Fruit fly (Drosophila melanogaster) whole organism, embryonic: ENCODE results near the gene CG34353.

Experiments
- CG12769 ChIP-seq: fragments of 200-800 bp; sonication (Bioruptor generic); optimal IDR thresholded peaks from 2 replicates; lab custom pipeline; 2019; ENCODE audit warnings: missing biosample characterization, mild to moderate bottlenecking, missing genetic modification characterization, moderate library complexity
- CG13894 ChIP-seq: fragments of 200-800 bp; sonication (Bioruptor generic); optimal IDR thresholded peaks from 3 replicates; lab custom pipeline; 2018; ENCODE audit warnings: missing biosample characterization, mild to moderate bottlenecking, missing genetic modification characterization, moderate library complexity
- CG15011 ChIP-seq: fragments of 200-800 bp; sonication (Bioruptor generic); optimal IDR thresholded peaks from 3 replicates; lab custom pipeline; 2018; ENCODE audit warnings: missing biosample characterization, mild to moderate bottlenecking, missing genetic modification characterization
- CG15601 ChIP-seq: fragments of 200-800 bp; sonication (Bioruptor generic); optimal IDR thresholded peaks from 3 replicates; lab custom pipeline; 2019; ENCODE audit warnings: missing biosample characterization, mild to moderate bottlenecking, missing genetic modification characterization, moderate library complexity
- CG1603 ChIP-seq: fragments of 200-800 bp; sonication (Bioruptor generic); optimal IDR thresholded peaks from 2 replicates; lab custom pipeline; 2019; ENCODE audit warnings: missing biosample characterization, mild to moderate bottlenecking, missing genetic modification characterization, moderate library complexity
- CG17829 ChIP-seq: fragments of 200-800 bp; optimal IDR thresholded peaks from 2 replicates; lab custom pipeline; 2019; ENCODE audit warnings: missing biosample characterization, mild to moderate bottlenecking, missing genetic modification characterization, moderate library complexity
- CG2889 ChIP-seq: fragments of 200-800 bp; sonication (Bioruptor generic); IDR thresholded peaks from 3 replicates; pipeline ENCODE4 v1.3.6; 2022; ENCODE audit warnings: missing biosample characterization, missing genetic modification characterization
- CG30403 ChIP-seq: fragments of 200-800 bp; sonication (Bioruptor generic); optimal IDR thresholded peaks from 3 replicates; lab custom pipeline; 2016; ENCODE audit warnings: missing biosample characterization, missing genetic modification characterization
- CG3065 ChIP-seq: fragments of 200-800 bp; sonication (Bioruptor generic); optimal IDR thresholded peaks from 2 replicates; lab custom pipeline; 2016; ENCODE audit warnings: missing biosample characterization, missing genetic modification characterization
- CG32532 ChIP-seq: fragments of 200-800 bp; sonication (Bioruptor generic); IDR thresholded peaks from 2 replicates; pipeline ENCODE4 v1.3.6; 2022; ENCODE audit warnings: missing biosample characterization, missing genetic modification characterization
- CG33213 ChIP-seq: fragments of 200-800 bp; sonication (Bioruptor generic); optimal IDR thresholded peaks from 3 replicates; lab custom pipeline; 2016; ENCODE audit warnings: missing biosample characterization, missing genetic modification characterization
- CG34376 ChIP-seq: fragments of 200-800 bp; sonication (Bioruptor generic); optimal IDR thresholded peaks from 2 replicates; lab custom pipeline; 2018; ENCODE audit warnings: missing biosample characterization, mild to moderate bottlenecking, missing genetic modification characterization
- CG3995 ChIP-seq: fragments of 200-800 bp; sonication (Bioruptor generic); optimal IDR thresholded peaks from 3 replicates; lab custom pipeline; 2016; ENCODE audit warnings: missing biosample characterization, missing genetic modification characterization
- CG4730 ChIP-seq: fragments of 200-800 bp; sonication (Bioruptor generic); IDR thresholded peaks from 2 replicates; pipeline ENCODE4 v1.3.6; 2022; ENCODE audit warnings: missing biosample characterization, missing genetic modification characterization
- CG5180 ChIP-seq: fragments of 200-800 bp; sonication (Bioruptor generic); optimal IDR thresholded peaks from 3 replicates; lab custom pipeline; 2017; ENCODE audit warnings: missing biosample characterization, missing genetic modification characterization, mild to moderate bottlenecking, moderate library complexity, missing genetic modification reagents
- CG7963 ChIP-seq: fragments of 200-800 bp; sonication (Bioruptor generic); IDR thresholded peaks from 3 replicates; pipeline ENCODE4 v1.3.6; 2022; ENCODE audit warnings: missing biosample characterization, missing genetic modification characterization; ENCODE audit not compliant: partially characterized antibody
- CG7987 ChIP-seq: fragments of 200-800 bp; sonication (Bioruptor generic); optimal IDR thresholded peaks from 2 replicates; lab custom pipeline; 2018; ENCODE audit warnings: missing biosample characterization, mild to moderate bottlenecking, missing genetic modification characterization, moderate library complexity
- CG9932 ChIP-seq: fragments of 200-800 bp; sonication (Bioruptor generic); IDR thresholded peaks from 2 replicates; pipeline ENCODE4 v1.3.6; 2022; ENCODE audit warnings: missing biosample characterization, missing genetic modification characterization
- Dbx ChIP-seq: fragments of 200-800 bp; sonication (Bioruptor generic); IDR thresholded peaks from 3 replicates; pipeline ENCODE4 v1.3.6; 2022; ENCODE audit warnings: missing biosample characterization, missing genetic modification characterization
- Eip74EF ChIP-seq, 2 experiments: fragments of 200-800 bp in 1 of 2; fragments of >200 bp in 1 of 2; sonication (Bioruptor generic) in 1 of 2; optimal IDR thresholded peaks; 2 replicates each; lab custom pipeline; 2017 to 2019; ENCODE audit warnings: missing biosample characterization in 2 of 2, missing genetic modification characterization in 2 of 2, mild to moderate bottlenecking in 1 of 2, moderate library complexity in 1 of 2
- Ets97D ChIP-seq: fragments of 200-800 bp; sonication (Bioruptor generic); optimal IDR thresholded peaks from 3 replicates; lab custom pipeline; 2016; ENCODE audit warnings: missing biosample characterization, missing genetic modification characterization
- Jarid2 ChIP-seq: fragments of 200-800 bp; sonication (Bioruptor generic); optimal IDR thresholded peaks from 3 replicates; lab custom pipeline; 2017; ENCODE audit warnings: mild to moderate bottlenecking, missing biosample characterization, missing genetic modification reagents, missing genetic modification characterization
- Lhr ChIP-seq: fragments of 200-800 bp; sonication (Bioruptor generic); optimal IDR thresholded peaks from 3 replicates; lab custom pipeline; 2017; ENCODE audit warnings: mild to moderate bottlenecking, missing biosample characterization, missing genetic modification reagents, missing genetic modification characterization
- MBD-R2 ChIP-seq: fragments of 200-800 bp; sonication (Bioruptor generic); IDR thresholded peaks from 2 replicates; pipeline ENCODE4 v1.3.6; 2022; ENCODE audit warnings: missing biosample characterization, missing genetic modification characterization
- NC2α ChIP-seq: fragments of 200-800 bp; sonication (Bioruptor generic); optimal IDR thresholded peaks from 2 replicates; lab custom pipeline; 2016; ENCODE audit warnings: missing biosample characterization, missing genetic modification characterization
- Oaz ChIP-seq: fragments of 200-800 bp; sonication (Bioruptor generic); IDR thresholded peaks from 2 replicates; pipeline ENCODE4 v1.3.6; 2022; ENCODE audit warnings: missing biosample characterization, missing genetic modification characterization
- Xrp1 ChIP-seq: fragments of 200-800 bp; sonication (Bioruptor generic); IDR thresholded peaks from 2 replicates; pipeline ENCODE4 v1.3.6; 2022; ENCODE audit warnings: missing biosample characterization, missing genetic modification characterization
- ara ChIP-seq: fragments of 200-800 bp; sonication (Bioruptor generic); IDR thresholded peaks from 2 replicates; pipeline ENCODE4 v1.3.6; 2022; ENCODE audit warnings: missing biosample characterization, missing genetic modification characterization
- ash1 ChIP-seq: fragments of 200-800 bp; sonication (Bioruptor generic); optimal IDR thresholded peaks from 2 replicates; lab custom pipeline; 2018; ENCODE audit warnings: missing biosample characterization, mild to moderate bottlenecking, missing genetic modification characterization
- ato ChIP-seq: fragments of 200-800 bp; sonication (Bioruptor generic); IDR thresholded peaks from 2 replicates; pipeline ENCODE4 v1.3.6; 2022; ENCODE audit warnings: missing biosample characterization, missing genetic modification characterization; ENCODE audit not compliant: partially characterized antibody
- ci ChIP-seq: fragments of 200-800 bp; sonication (Bioruptor generic); IDR thresholded peaks from 3 replicates; pipeline ENCODE4 v1.3.6; 2022; ENCODE audit warnings: missing biosample characterization, missing genetic modification characterization
- crc ChIP-seq: fragments of 200-800 bp; sonication (Bioruptor generic); optimal IDR thresholded peaks from 2 replicates; lab custom pipeline; 2016; ENCODE audit warnings: missing biosample characterization, missing genetic modification characterization
- dysf ChIP-seq: fragments of 200-800 bp; sonication (Bioruptor generic); IDR thresholded peaks from 3 replicates; pipeline ENCODE4 v1.3.6; 2022; ENCODE audit warnings: missing biosample characterization, missing genetic modification characterization
- fd3F ChIP-seq: fragments of 200-800 bp; sonication (Bioruptor generic); optimal IDR thresholded peaks from 2 replicates; lab custom pipeline; 2018; ENCODE audit warnings: missing biosample characterization, mild to moderate bottlenecking, missing genetic modification characterization, moderate library complexity
- ftz-f1 ChIP-seq: fragments of 200-800 bp; sonication (Bioruptor generic); optimal IDR thresholded peaks from 2 replicates; lab custom pipeline; 2016; ENCODE audit warnings: missing biosample characterization, missing genetic modification characterization
- gce ChIP-seq: fragments of 200-800 bp; sonication (Bioruptor generic); IDR thresholded peaks from 3 replicates; pipeline ENCODE4 v1.3.6; 2022; ENCODE audit warnings: missing biosample characterization, missing genetic modification characterization
- gcm2 ChIP-seq: fragments of 200-800 bp; sonication (Bioruptor generic); optimal IDR thresholded peaks from 2 replicates; lab custom pipeline; 2016; ENCODE audit warnings: missing biosample characterization, missing genetic modification characterization
- gem ChIP-seq: fragments of 200-800 bp; sonication (Bioruptor generic); optimal IDR thresholded peaks from 2 replicates; lab custom pipeline; 2019; ENCODE audit warnings: missing biosample characterization, mild to moderate bottlenecking, missing genetic modification characterization, moderate library complexity
- her ChIP-seq: fragments of 200-800 bp; sonication (Bioruptor generic); optimal IDR thresholded peaks from 2 replicates; lab custom pipeline; 2016; ENCODE audit warnings: missing biosample characterization, missing genetic modification characterization
- kah ChIP-seq: fragments of 200-800 bp; sonication (Bioruptor generic); optimal IDR thresholded peaks from 2 replicates; lab custom pipeline; 2018; ENCODE audit warnings: missing biosample characterization, mild to moderate bottlenecking, missing genetic modification characterization
- mirr ChIP-seq: fragments of 200-800 bp; sonication (Bioruptor generic); optimal IDR thresholded peaks from 3 replicates; lab custom pipeline; 2018; ENCODE audit warnings: missing biosample characterization, mild to moderate bottlenecking, missing genetic modification characterization
- pita ChIP-seq: fragments of 200-800 bp; sonication (Bioruptor generic); optimal IDR thresholded peaks from 2 replicates; lab custom pipeline; 2017; ENCODE audit warnings: missing biosample characterization, mild to moderate bottlenecking, missing genetic modification characterization
- prd ChIP-seq, 3 experiments: fragments of >200 bp in 2 of 3; fragments of 200-800 bp in 1 of 3; sonication (Bioruptor generic) in 1 of 3; optimal IDR thresholded peaks in 2 of 3; IDR thresholded peaks in 1 of 3; 2 replicates in 2 of 3; 3 replicates in 1 of 3; pipeline versions ENCODE4 v1.3.6 to Lab custom; 2017 to 2022; ENCODE audit warnings: missing biosample characterization in 1 of 3, missing genetic modification characterization in 1 of 3
- psq ChIP-seq: fragments of 200-800 bp; sonication (Bioruptor generic); optimal IDR thresholded peaks from 2 replicates; lab custom pipeline; 2017; ENCODE audit warnings: missing biosample characterization, missing genetic modification characterization
- sim ChIP-seq: fragments of 200-800 bp; sonication (Bioruptor generic); IDR thresholded peaks from 2 replicates; pipeline ENCODE4 v1.3.6; 2022; ENCODE audit warnings: missing biosample characterization, missing genetic modification characterization
- slou ChIP-seq: fragments of 200-800 bp; sonication (Bioruptor generic); optimal IDR thresholded peaks from 3 replicates; lab custom pipeline; 2016; ENCODE audit warnings: missing biosample characterization, missing genetic modification characterization
- sna ChIP-seq: fragments of 200-800 bp; sonication (Bioruptor generic); IDR thresholded peaks from 2 replicates; pipeline ENCODE4 v1.3.6; 2022; ENCODE audit warnings: missing biosample characterization, missing genetic modification characterization; ENCODE audit not compliant: partially characterized antibody
- tx ChIP-seq: fragments of 200-800 bp; sonication (Bioruptor generic); optimal IDR thresholded peaks from 2 replicates; lab custom pipeline; 2016; ENCODE audit warnings: missing biosample characterization, missing genetic modification characterization
- wor ChIP-seq: fragments of 200-800 bp; sonication (Bioruptor generic); IDR thresholded peaks from 2 replicates; pipeline ENCODE4 v1.3.6; 2022; ENCODE audit warnings: missing biosample characterization, missing genetic modification characterization
- zen ChIP-seq: fragments of 200-800 bp; sonication (Bioruptor generic); optimal IDR thresholded peaks from 3 replicates; lab custom pipeline; 2018; ENCODE audit warnings: missing biosample characterization, mild to moderate bottlenecking, missing genetic modification characterization, moderate library complexity

Gene CG34353

DNA sequence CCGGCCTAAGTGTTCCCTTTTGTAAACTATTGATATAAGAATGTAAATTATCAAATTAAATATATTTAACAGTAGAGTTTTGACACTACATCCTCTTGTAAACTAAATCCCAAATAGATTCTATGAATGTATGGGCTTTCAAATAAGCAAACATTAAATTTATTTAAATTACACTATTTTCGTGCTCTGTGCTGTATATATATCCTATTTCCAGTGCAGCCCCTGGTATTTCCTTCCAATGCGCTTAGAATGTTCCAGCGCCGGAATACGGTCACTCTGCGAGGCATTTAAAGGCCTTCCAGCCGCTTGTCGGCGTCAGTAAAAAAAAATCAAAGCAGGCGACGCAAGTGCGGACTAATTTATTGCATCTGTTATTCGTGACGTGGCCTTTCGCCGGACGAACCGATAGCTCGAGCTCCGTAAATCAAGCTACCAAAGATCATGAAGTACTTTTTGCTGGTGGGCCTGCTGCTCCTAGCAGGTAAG is 42.8 kb upstream of the CG34353 start, which contains the start of gene Gp93 (continued):
- TF ChIP-seq CG15601 (no peak), Ets97D (peak; percentile 21), ftz-f1 (no peak), CG1603 (tag; lab: Kevin White, UChicago) (peak; percentile 35), CG33213 (GFP tag; lab: Kevin White, UChicago) (no peak), NC2α (peak; percentile 57), psq (GFP tag; lab: Kevin White, UChicago) (no peak), CG3065 (GFP tag; lab: Kevin White, UChicago) (no peak), slou (peak; percentile 12), ara (GFP tag; lab: Robert Waterston, UW) (peak; percentile 68), pita (no peak), CG4730 (GFP tag; lab: Robert Waterston, UW) (no peak), CG13894 (tag; lab: Kevin White, UChicago) (no peak), crc (GFP tag; lab: Kevin White, UChicago) (no peak), ato (peak; percentile 50; the same call in 1 of the 2 replicates), CG5180 (GFP tag; lab: Kevin White, UChicago) (no peak), CG7987 (GFP tag; lab: Kevin White, UChicago) (peak; percentile 37), dysf (GFP tag; lab: Robert Waterston, UW) (peak; percentile 72), CG9932 (GFP tag; lab: Robert Waterston, UW) (peak; percentile 73), Xrp1 (peak; percentile 76), zen (tag; lab: Kevin White, UChicago) (peak; percentile 33), CG34376 (GFP tag; lab: Kevin White, UChicago) (peak; percentile 70), Oaz (GFP tag; lab: Robert Waterston, UW) (peak; percentile 21; the same call in 1 of the 2 replicates), MBD-R2 (peak; percentile 48), CG17829 (tag; lab: Kevin White, UChicago) (peak; percentile 62), gcm2 (GFP tag; lab: Kevin White, UChicago) (no peak), wor (0 out of 2 replicates have a peak, but pooled peaks have one; percentile 19), gem (no peak), prd (optimal IDR thresholded peaks at IDR 0.05; lab: Kevin White, UChicago) (no peak), prd (GFP tag; IDR thresholded peaks at IDR 0.05; lab: Robert Waterston, UW) (peak; percentile 80), CG15011 (GFP tag; lab: Kevin White, UChicago) (no peak), tx (GFP tag; lab: Kevin White, UChicago) (peak; percentile 35), kah (GFP tag; lab: Kevin White, UChicago) (no peak), Lhr (GFP tag; lab: Kevin White, UChicago) (no peak), ci (GFP tag; lab: Robert Waterston, UW) (peak; percentile 76; the same call in 2 of the 3 replicates), gce (0 out of 3 replicates have a peak, but pooled peaks have one; percentile 36), CG30403 (GFP tag; lab: Kevin White, UChicago) (peak; percentile 70), sna (GFP tag; lab: Robert Waterston, UW) (no peak), her (peak; percentile 18), CG12769 (no peak), ash1 (GFP tag; lab: Kevin White, UChicago) (no peak), fd3F (GFP tag; lab: Kevin White, UChicago) (peak; percentile 42), mirr (peak; percentile 9), CG3995 (no peak), Eip74EF (GFP tag; optimal IDR thresholded peaks at IDR 0.05; lab: Kevin White, UChicago) (no peak), CG7963 (no peak), Jarid2 (GFP tag; lab: Kevin White, UChicago) (peak; percentile 72), CG32532 (GFP tag; lab: Robert Waterston, UW) (peak; percentile 80), CG2889 (GFP tag; lab: Robert Waterston, UW) (no peak), Dbx (GFP tag; lab: Robert Waterston, UW) (peak; percentile 52; the same call in 1 of the 3 replicates), sim (GFP tag; lab: Robert Waterston, UW) (no peak)
